Worm (Caenorhabditis elegans): ENCODE results near the gene F46C5.4.

DNA sequence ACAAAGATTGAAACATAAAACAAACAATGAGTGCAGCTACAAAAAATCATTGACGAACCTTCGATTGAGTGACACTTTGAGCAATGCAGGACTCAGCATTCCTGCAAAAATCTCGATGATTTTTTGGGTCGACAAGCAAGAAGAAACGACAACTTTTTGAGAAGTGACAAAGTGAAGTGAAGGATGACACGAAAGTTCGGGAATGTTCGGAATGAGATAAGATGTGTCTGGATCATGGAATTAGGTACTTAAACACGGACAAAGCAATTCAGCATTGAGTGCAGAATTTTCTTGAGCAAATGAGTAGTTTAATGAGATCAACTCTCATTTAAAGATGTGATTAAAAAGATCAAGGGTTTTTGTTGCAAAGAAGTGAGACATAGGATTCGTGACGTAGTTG, 38.0 kb downstream of the F46C5.4 start, which contains the start of gene T07D4.2:
- no peak for TF ChIP-seq madf-6 (GFP tag; IDR thresholded peaks at IDR 0.05)
- no peak for TF ChIP-seq rpc-1 (optimal IDR thresholded peaks at IDR 0.05)
- TF ChIP-seq rpc-1 (tag; optimal IDR thresholded peaks at IDR 0.05), result no peak
- no peak for TF ChIP-seq ztf-26 (tag; optimal IDR thresholded peaks at IDR 0.05)
- no peak for TF ChIP-seq attf-6 (GFP tag; IDR thresholded peaks at IDR 0.05)
- no peak for TF ChIP-seq ama-1 (optimal IDR thresholded peaks at IDR 0.05)
- no peak for TF ChIP-seq ama-1 (GFP tag; optimal IDR thresholded peaks at IDR 0.05)
- TF ChIP-seq nhr-90 (tag; optimal IDR thresholded peaks at IDR 0.05), result no peak
- TF ChIP-seq pbrm-1 (GFP tag; IDR thresholded peaks at IDR 0.05), result no peak
- TF ChIP-seq ZK185.1 (tag; optimal IDR thresholded peaks at IDR 0.05; ENCODE audit: poor library complexity, severe bottlenecking), result no peak
- no peak for TF ChIP-seq egl-18 (GFP tag; IDR thresholded peaks at IDR 0.05)
- TF ChIP-seq sdz-38 (tag; optimal IDR thresholded peaks at IDR 0.05), result no peak
- TF ChIP-seq snpc-4 (GFP tag; optimal IDR thresholded peaks at IDR 0.05), result no peak
- no peak for TF ChIP-seq snpc-4 (tag; optimal IDR thresholded peaks at IDR 0.05)

Measured in whole organism, young adult.